Worm (Caenorhabditis elegans) whole organism, mixed stage, embryonic: ENCODE measurements around the gene T27D12.1.

ENCODE experiments used
- M03D4.4 ChIP-seq: sonication (generic microtip); optimal IDR thresholded peaks from 2 replicates; lab custom pipeline; 2017; ENCODE audit warnings: mild to moderate bottlenecking, missing genetic modification characterization, missing compliant biosample characterization
- bed-3 ChIP-seq: fragments of 200-800 bp; sonication (Bioruptor generic); optimal IDR thresholded peaks from 3 replicates; lab custom pipeline; 2018; ENCODE audit warnings: mild to moderate bottlenecking, missing genetic modification characterization, moderate library complexity, missing compliant biosample characterization
- blmp-1 ChIP-seq: fragments of 150-350 bp; optimal IDR thresholded peaks from 2 replicates; lab custom pipeline; 2014; ENCODE audit warnings: missing biosample characterization, missing genetic modification characterization
- ceh-39 ChIP-seq: fragments of 150-350 bp; optimal IDR thresholded peaks from 2 replicates; lab custom pipeline; 2014; ENCODE audit warnings: missing biosample characterization, missing genetic modification characterization
- ceh-43 ChIP-seq: fragments of 200-800 bp; sonication (Bioruptor generic); optimal IDR thresholded peaks from 2 replicates; lab custom pipeline; 2018; ENCODE audit warnings: mild to moderate bottlenecking, missing genetic modification characterization, moderate library complexity, missing compliant biosample characterization
- ceh-83 ChIP-seq: fragments of 200-800 bp; sonication (Bioruptor generic); optimal IDR thresholded peaks from 2 replicates; lab custom pipeline; 2018; ENCODE audit warnings: mild to moderate bottlenecking, missing genetic modification characterization, missing compliant biosample characterization
- ces-1 ChIP-seq: fragments of 150-350 bp; optimal IDR thresholded peaks from 2 replicates; lab custom pipeline; 2014; ENCODE audit warnings: missing biosample characterization, missing genetic modification reagents, missing genetic modification characterization
- cnd-1 ChIP-seq: fragments of 200-800 bp; sonication (Bioruptor generic); optimal IDR thresholded peaks from 2 replicates; lab custom pipeline; 2018; ENCODE audit warnings: mild to moderate bottlenecking, missing genetic modification characterization, missing compliant biosample characterization
- drap-1 ChIP-seq: fragments of 200-800 bp; sonication (Bioruptor generic); optimal IDR thresholded peaks from 3 replicates; lab custom pipeline; 2018; ENCODE audit warnings: mild to moderate bottlenecking, missing genetic modification characterization, missing compliant biosample characterization
- elt-1 ChIP-seq: sonication (generic microtip); optimal IDR thresholded peaks from 2 replicates; lab custom pipeline; 2017; ENCODE audit warnings: missing genetic modification characterization, mild to moderate bottlenecking, missing compliant biosample characterization, antibody characterized with exemption, moderate library complexity, borderline replicate concordance; ENCODE audit not compliant: insufficient read depth
- elt-3 ChIP-seq: fragments of 150-350 bp; optimal IDR thresholded peaks from 2 replicates; lab custom pipeline; 2014; ENCODE audit warnings: missing biosample characterization, missing genetic modification characterization
- flh-1 ChIP-seq: fragments of 200-800 bp; sonication (Bioruptor generic); optimal IDR thresholded peaks from 2 replicates; lab custom pipeline; 2018; ENCODE audit warnings: mild to moderate bottlenecking, missing genetic modification characterization, moderate library complexity, missing compliant biosample characterization
- ham-2 ChIP-seq: fragments of 200-800 bp; sonication (Bioruptor generic); optimal IDR thresholded peaks from 2 replicates; lab custom pipeline; 2018; ENCODE audit warnings: mild to moderate bottlenecking, missing genetic modification characterization, missing compliant biosample characterization
- hlh-1 ChIP-seq: fragments of 150-350 bp; optimal IDR thresholded peaks from 2 replicates; lab custom pipeline; 2014; ENCODE audit warnings: missing biosample characterization, missing genetic modification reagents, missing genetic modification characterization
- lin-13 ChIP-seq: fragments of 150-350 bp; optimal IDR thresholded peaks from 2 replicates; lab custom pipeline; 2014; ENCODE audit warnings: missing biosample characterization, missing genetic modification characterization
- lin-32 ChIP-seq: fragments of 200-800 bp; sonication (Bioruptor generic); optimal IDR thresholded peaks from 2 replicates; lab custom pipeline; 2018; ENCODE audit warnings: mild to moderate bottlenecking, missing genetic modification characterization, missing compliant biosample characterization
- lsy-2 ChIP-seq: fragments of 150-350 bp; optimal IDR thresholded peaks from 2 replicates; lab custom pipeline; 2014; ENCODE audit warnings: missing biosample characterization, missing genetic modification characterization
- mab-5 ChIP-seq: fragments of 150-350 bp; optimal IDR thresholded peaks from 2 replicates; lab custom pipeline; 2014; ENCODE audit warnings: missing biosample characterization, missing genetic modification characterization
- mep-1 ChIP-seq: fragments of 150-350 bp; optimal IDR thresholded peaks from 2 replicates; lab custom pipeline; 2017; ENCODE audit warnings: missing biosample characterization, missing genetic modification reagents, missing genetic modification characterization, inconsistent platforms
- mls-2 ChIP-seq: sonication (generic microtip); optimal IDR thresholded peaks from 2 replicates; lab custom pipeline; 2016; ENCODE audit warnings: mild to moderate bottlenecking, missing genetic modification characterization, moderate library complexity, missing compliant biosample characterization
- nhr-12 ChIP-seq: fragments of 150-350 bp; optimal IDR thresholded peaks from 2 replicates; lab custom pipeline; 2014; ENCODE audit warnings: missing biosample characterization, missing genetic modification characterization
- nhr-2 ChIP-seq: fragments of 150-350 bp; optimal IDR thresholded peaks from 2 replicates; lab custom pipeline; 2014; ENCODE audit warnings: missing biosample characterization, missing genetic modification characterization
- nhr-237 ChIP-seq: fragments of 150-350 bp; optimal IDR thresholded peaks from 2 replicates; lab custom pipeline; 2014; ENCODE audit warnings: missing biosample characterization, missing genetic modification characterization
- nhr-28 ChIP-seq: fragments of 150-350 bp; optimal IDR thresholded peaks from 2 replicates; lab custom pipeline; 2014; ENCODE audit warnings: missing biosample characterization, missing genetic modification characterization
- nhr-76 ChIP-seq: sonication (generic microtip); optimal IDR thresholded peaks from 2 replicates; lab custom pipeline; 2017; ENCODE audit warnings: missing biosample characterization, missing genetic modification characterization
- pha-4 ChIP-seq: fragments of 150-350 bp; optimal IDR thresholded peaks from 2 replicates; lab custom pipeline; 2018; ENCODE audit warnings: missing biosample characterization, missing genetic modification reagents, missing genetic modification characterization
- sem-2 ChIP-seq: fragments of 200-800 bp; sonication (Bioruptor generic); optimal IDR thresholded peaks from 2 replicates; lab custom pipeline; 2018; ENCODE audit warnings: mild to moderate bottlenecking, missing genetic modification characterization, missing compliant biosample characterization
- snpc-4 ChIP-seq: fragments of 150-350 bp; optimal IDR thresholded peaks from 2 replicates; lab custom pipeline; 2014; ENCODE audit warnings: missing biosample characterization, missing genetic modification characterization
- sptf-1 ChIP-seq: sonication (generic microtip); optimal IDR thresholded peaks from 2 replicates; lab custom pipeline; 2017; ENCODE audit warnings: mild to moderate bottlenecking, missing genetic modification characterization, moderate library complexity, missing compliant biosample characterization
- tbx-8 ChIP-seq: fragments of 200-800 bp; sonication (Bioruptor generic); optimal IDR thresholded peaks from 2 replicates; lab custom pipeline; 2018; ENCODE audit warnings: mild to moderate bottlenecking, missing genetic modification characterization, moderate library complexity, missing compliant biosample characterization
- unc-120 ChIP-seq: sonication (generic microtip); optimal IDR thresholded peaks from 2 replicates; lab custom pipeline; 2017; ENCODE audit warnings: missing genetic modification characterization, missing compliant biosample characterization; ENCODE audit not compliant: poor library complexity, severe bottlenecking
- unc-39 ChIP-seq: fragments of 150-350 bp; optimal IDR thresholded peaks from 2 replicates; lab custom pipeline; 2014; ENCODE audit warnings: missing biosample characterization, missing genetic modification characterization
- unc-62 ChIP-seq: fragments of 150-350 bp; optimal IDR thresholded peaks from 2 replicates; lab custom pipeline; 2014; ENCODE audit warnings: missing biosample characterization, missing genetic modification reagents, missing genetic modification characterization
- zip-8 ChIP-seq: fragments of 150-350 bp; optimal IDR thresholded peaks from 2 replicates; lab custom pipeline; 2014; ENCODE audit warnings: missing biosample characterization, missing genetic modification characterization
- ztf-11 ChIP-seq: fragments of 150-350 bp; optimal IDR thresholded peaks from 2 replicates; lab custom pipeline; 2014; ENCODE audit warnings: missing biosample characterization, missing genetic modification characterization

The T27D12.1 gene

DNA sequence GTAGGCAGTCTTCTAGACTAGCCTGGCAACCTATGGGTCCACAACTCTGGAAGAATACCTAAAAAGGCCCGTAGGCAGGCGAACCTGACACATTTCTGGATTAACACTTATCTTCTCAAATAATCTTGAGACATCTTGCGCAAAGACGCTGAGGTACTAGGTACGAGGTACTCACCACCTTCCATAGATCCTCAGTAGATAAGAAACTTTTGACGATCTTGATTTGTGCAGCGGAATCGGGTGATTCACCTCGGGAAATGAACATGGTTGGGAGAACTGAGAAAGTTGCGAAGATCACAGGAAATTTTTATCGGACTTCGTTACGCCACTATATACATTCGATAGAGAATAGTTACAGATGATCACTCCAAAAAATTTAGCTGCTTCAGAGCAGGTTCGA is 45.7 kb downstream of the T27D12.1 start:
- TF ChIP-seq unc-120 (tag; lab: Kevin White, UChicago) (no peak), elt-1 (tag; lab: Kevin White, UChicago) (peak; percentile 86)

DNA sequence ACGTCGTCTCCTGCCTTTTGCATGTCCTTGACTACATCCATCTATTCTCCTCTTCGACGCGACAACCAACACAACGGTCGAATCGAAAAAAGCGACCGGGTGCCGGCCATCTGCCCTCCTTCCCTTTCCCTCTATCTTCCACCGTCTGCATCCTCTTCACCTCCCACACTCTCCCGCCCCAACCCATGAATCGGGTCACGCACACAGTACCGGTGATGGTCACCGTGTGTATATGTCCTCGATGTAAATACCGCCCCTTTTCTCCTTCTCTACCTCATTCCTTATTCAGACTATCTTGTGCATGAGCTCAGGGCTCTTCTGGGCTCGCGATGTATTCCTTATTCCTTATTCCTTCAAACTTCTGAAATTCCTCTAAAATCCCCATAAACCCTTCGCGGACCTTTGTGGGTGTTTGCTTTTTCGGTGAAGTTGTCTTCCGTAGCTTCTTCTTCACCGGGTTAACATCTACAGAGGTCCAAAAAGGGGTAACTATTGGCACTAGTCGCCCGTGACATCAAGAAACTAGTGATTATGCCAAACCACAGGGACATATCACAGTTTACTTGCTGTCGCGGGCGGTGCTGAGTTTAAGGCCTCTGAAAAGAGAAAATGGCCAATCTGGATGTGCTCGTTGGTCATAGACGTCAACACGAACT is 47.1 kb downstream of the T27D12.1 start:
- TF ChIP-seq elt-3 (tag; lab: Kevin White, UChicago) (no peak), elt-1 (tag; lab: Kevin White, UChicago) (no peak), unc-120 (tag; lab: Kevin White, UChicago) (no peak), bed-3 (no peak), sptf-1 (peak; percentile 37), pha-4 (no peak), nhr-2 (peak; percentile 68), blmp-1 (tag; lab: Kevin White, UChicago) (no peak), cnd-1 (peak; percentile 94), hlh-1 (no peak), unc-62 (no peak), nhr-76 (tag; lab: Kevin White, UChicago) (no peak), ceh-83 (GFP tag; lab: Kevin White, UChicago) (no peak), nhr-28 (tag; lab: Kevin White, UChicago) (no peak), mab-5 (tag; lab: Kevin White, UChicago) (no peak), nhr-12 (tag; lab: Kevin White, UChicago) (no peak), ham-2 (GFP tag; lab: Kevin White, UChicago) (no peak), ceh-43 (GFP tag; lab: Kevin White, UChicago) (no peak), mep-1 (tag; lab: Kevin White, UChicago) (no peak), M03D4.4 (tag; lab: Kevin White, UChicago) (no peak), mls-2 (tag; lab: Kevin White, UChicago) (peak; percentile 56), drap-1 (GFP tag; lab: Kevin White, UChicago) (no peak), ztf-11 (tag; lab: Kevin White, UChicago) (peak; percentile 0), ceh-39 (tag; lab: Kevin White, UChicago) (no peak), lin-32 (GFP tag; lab: Kevin White, UChicago) (peak; percentile 81), nhr-237 (tag; lab: Kevin White, UChicago) (no peak), flh-1 (GFP tag; lab: Kevin White, UChicago) (no peak), lin-13 (tag; lab: Kevin White, UChicago) (peak; percentile 24), zip-8 (tag; lab: Kevin White, UChicago) (no peak), snpc-4 (tag; lab: Kevin White, UChicago) (no peak), ces-1 (no peak), sem-2 (GFP tag; lab: Kevin White, UChicago) (no peak), tbx-8 (no peak), unc-39 (tag; lab: Kevin White, UChicago) (no peak), lsy-2 (no peak)

DNA sequence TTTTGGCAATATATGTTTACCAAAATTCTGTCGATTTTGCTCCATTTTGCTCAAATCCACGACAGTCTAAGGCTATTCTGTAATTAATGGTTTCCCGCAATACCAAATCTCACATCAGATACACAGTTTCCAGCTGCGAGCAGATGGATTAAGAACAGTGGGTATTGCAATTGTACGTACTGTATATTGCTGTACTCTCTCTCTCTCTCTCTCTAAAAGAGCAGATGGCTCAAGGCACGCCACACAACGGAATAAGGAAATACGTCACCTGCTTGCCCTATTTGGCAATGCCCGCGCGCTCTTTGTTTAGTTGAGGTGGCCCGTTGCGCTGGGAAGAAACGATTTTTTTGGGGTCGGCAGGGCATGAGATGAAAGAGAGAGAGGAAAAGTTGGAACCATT is 48.2 kb downstream of the T27D12.1 start:
- TF ChIP-seq flh-1 (GFP tag; lab: Kevin White, UChicago) (no peak), nhr-2 (peak; percentile 65), lin-32 (GFP tag; lab: Kevin White, UChicago) (peak; percentile 100), cnd-1 (peak; percentile 91), zip-8 (tag; lab: Kevin White, UChicago) (peak; percentile 31), ztf-11 (tag; lab: Kevin White, UChicago) (peak; percentile 11), ham-2 (GFP tag; lab: Kevin White, UChicago) (peak; percentile 5), ceh-39 (tag; lab: Kevin White, UChicago) (peak; percentile 17), ces-1 (peak; percentile 14), sptf-1 (peak; percentile 28), ceh-83 (GFP tag; lab: Kevin White, UChicago) (no peak), sem-2 (GFP tag; lab: Kevin White, UChicago) (no peak), mls-2 (tag; lab: Kevin White, UChicago) (peak; percentile 60)
